Worm (Caenorhabditis elegans) whole organism, L3 larva: Measurements from ENCODE around the gene ufbp-1.

Experiments used
- R02D3.7 ChIP-seq: fragments of 150-350 bp; optimal IDR thresholded peaks from 2 replicates; lab custom pipeline; 2014; ENCODE audit warnings: missing biosample characterization, missing genetic modification characterization
- aly-2 ChIP-seq: fragments of 150-350 bp; optimal IDR thresholded peaks from 2 replicates; lab custom pipeline; 2014; ENCODE audit warnings: missing biosample characterization, missing genetic modification characterization
- ceh-82 ChIP-seq: fragments of 150-350 bp; optimal IDR thresholded peaks from 2 replicates; lab custom pipeline; 2014; ENCODE audit warnings: missing biosample characterization, missing genetic modification characterization
- egl-27 ChIP-seq: sonication (generic microtip); optimal IDR thresholded peaks from 4 replicates; lab custom pipeline; 2017; ENCODE audit warnings: missing biosample characterization, missing genetic modification reagents, missing genetic modification characterization
- mdl-1 ChIP-seq: fragments of 150-350 bp; optimal IDR thresholded peaks from 2 replicates; lab custom pipeline; 2014; ENCODE audit warnings: missing biosample characterization, missing genetic modification characterization
- nhr-11 ChIP-seq: fragments of 150-350 bp; optimal IDR thresholded peaks from 2 replicates; lab custom pipeline; 2014; ENCODE audit warnings: missing biosample characterization, missing genetic modification characterization
- nhr-25 ChIP-seq: sonication (generic microtip); optimal IDR thresholded peaks from 2 replicates; lab custom pipeline; 2017; ENCODE audit warnings: missing biosample characterization, missing genetic modification characterization
- nhr-76 ChIP-seq: fragments of 150-350 bp; sonication (generic microtip); optimal IDR thresholded peaks from 5 replicates; lab custom pipeline; 2014; ENCODE audit warnings: missing biosample characterization, missing genetic modification characterization
- snpc-4 ChIP-seq: fragments of 150-350 bp; optimal IDR thresholded peaks from 2 replicates; lab custom pipeline; 2014; ENCODE audit warnings: missing biosample characterization, missing genetic modification characterization
- tbx-2 ChIP-seq: sonication (generic microtip); optimal IDR thresholded peaks from 2 replicates; lab custom pipeline; 2016; ENCODE audit warnings: mild to moderate bottlenecking, missing genetic modification characterization, missing compliant biosample characterization
- unc-62 ChIP-seq: fragments of 150-350 bp; sonication (generic microtip); optimal IDR thresholded peaks from 4 replicates; lab custom pipeline; 2014; ENCODE audit warnings: missing biosample characterization, missing genetic modification reagents, missing genetic modification characterization
- zag-1 ChIP-seq: fragments of 150-350 bp; optimal IDR thresholded peaks from 2 replicates; lab custom pipeline; 2014; ENCODE audit warnings: missing biosample characterization, missing genetic modification characterization

- TF ChIP-seq snpc-4 (tag; lab: Kevin White, UChicago) (no peak), mdl-1 (no peak), nhr-11 (tag; lab: Kevin White, UChicago) (no peak), egl-27 (tag; lab: Kevin White, UChicago) (no peak), nhr-76 (tag; lab: Kevin White, UChicago) (no peak), ceh-82 (tag; lab: Kevin White, UChicago) (no peak), R02D3.7 (tag; lab: Kevin White, UChicago) (no peak), tbx-2 (tag; lab: Kevin White, UChicago) (no peak), unc-62 (GFP tag; lab: Kevin White, UChicago) (no peak), aly-2 (tag; lab: Kevin White, UChicago) (no peak), nhr-25 (tag; lab: Kevin White, UChicago) (no peak), zag-1 (tag; lab: Kevin White, UChicago) (no peak)
These were observed 25.5 kb downstream of the ufbp-1 start, which contains the start of gene sor-1 for ce11 chrIII:8417968-8418267.
